Worm (Caenorhabditis elegans): ENCODE data around the gene pals-37.

Gene pals-37

DNA sequence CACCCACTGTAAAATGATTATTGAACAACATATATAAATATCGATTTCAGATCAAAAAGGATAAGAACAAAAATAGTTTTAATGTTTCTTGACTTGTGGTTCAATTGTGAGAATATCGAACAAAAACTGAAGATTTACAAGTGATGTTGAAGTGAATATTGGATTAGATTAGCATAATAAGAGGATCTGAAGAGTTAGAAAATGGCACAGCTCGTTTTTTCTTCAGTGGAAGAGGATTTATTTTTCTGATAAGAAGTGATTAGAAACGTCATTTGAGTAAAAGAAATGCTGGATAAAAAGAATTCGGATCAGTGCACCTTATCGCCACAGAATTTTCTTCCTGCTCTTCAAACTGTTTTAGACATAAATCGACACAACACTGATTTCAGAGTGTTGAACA, 45.6 kb downstream of the pals-37 start, which contains the start of gene twk-14:
TSS of gene twk-14 (minus strand) at position 8 of the 400 bp plus-strand sequence.
- TF ChIP-seq him-1 (tag; optimal IDR thresholded peaks at IDR 0.05) (no peak), dao-5 (tag; optimal IDR thresholded peaks at IDR 0.05) (no peak), W03F9.2 (tag; optimal IDR thresholded peaks at IDR 0.05) (no peak)

Measured in whole organism, L4/young adult.